Worm (Caenorhabditis elegans): ENCODE measurements around the gene Y39A3A.4.

DNA sequence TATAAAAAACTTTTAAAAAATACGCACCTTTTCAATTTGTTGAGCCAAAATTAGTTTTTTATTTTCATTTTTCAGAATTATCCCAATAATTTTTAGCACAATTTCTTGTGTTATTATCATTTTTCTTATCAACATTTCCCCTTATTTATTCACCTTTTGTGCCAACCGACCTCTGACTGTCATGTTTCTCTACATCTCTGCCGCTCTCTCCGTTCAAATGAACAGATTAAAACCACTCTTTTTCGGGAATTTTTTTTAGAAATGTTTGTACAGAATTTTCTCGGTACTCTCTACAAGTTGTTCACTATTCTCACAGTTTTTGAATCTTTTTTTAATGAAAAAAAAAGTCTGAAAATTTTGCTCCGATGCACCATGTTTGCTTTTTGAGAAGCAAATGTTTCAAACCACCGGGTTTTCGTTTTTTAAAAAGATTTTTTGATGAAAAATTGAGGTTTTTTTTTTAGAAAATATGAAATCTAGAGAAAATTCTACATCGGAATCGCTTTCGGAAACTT, 47.3 kb upstream of the Y39A3A.4 start, which contains the start of gene frl-1:
- TF ChIP-seq ztf-18 (tag; optimal IDR thresholded peaks at IDR 0.05) (no peak), snpc-4 (GFP tag; optimal IDR thresholded peaks at IDR 0.05) (no peak), snpc-4 (tag; optimal IDR thresholded peaks at IDR 0.05) (no peak), repo-1 (tag; optimal IDR thresholded peaks at IDR 0.05) (no peak)

Measured in whole organism, young adult.